Fruit fly (Drosophila melanogaster): Measurements from ENCODE around the gene CG15170.

Gene CG15170

DNA sequence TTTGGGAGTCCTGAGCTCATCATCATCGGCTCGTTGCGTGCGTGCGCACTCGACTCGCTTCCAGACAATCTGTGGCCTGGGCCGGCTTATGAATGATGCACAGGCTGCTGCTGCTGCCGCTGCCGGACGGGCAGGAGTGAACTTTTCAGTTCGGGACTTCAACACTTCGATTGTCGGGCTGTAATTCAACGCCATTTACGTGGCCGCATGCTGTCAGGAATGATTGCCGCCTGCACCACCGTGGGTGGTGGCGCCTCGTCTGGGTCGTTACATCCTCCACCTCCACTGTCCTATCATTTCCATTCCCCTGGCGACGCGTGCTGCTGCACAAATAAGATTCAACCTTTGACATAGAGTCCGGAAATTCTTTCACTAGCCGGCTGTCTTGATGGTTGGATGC lies 20.0 kb upstream of the CG15170 start:
- TF ChIP-seq CG10669 (GFP tag; optimal IDR thresholded peaks at IDR 0.05): no peak
- no peak for TF ChIP-seq ss (GFP tag; optimal IDR thresholded peaks at IDR 0.05)
- no peak for TF ChIP-seq Ets96B (tag; optimal IDR thresholded peaks at IDR 0.05)
- no peak for TF ChIP-seq CG4318 (GFP tag; optimal IDR thresholded peaks at IDR 0.05)
- TF ChIP-seq dac (GFP tag; optimal IDR thresholded peaks at IDR 0.05): no peak
- TF ChIP-seq Sox14 (GFP tag; optimal IDR thresholded peaks at IDR 0.05): no peak
- TF ChIP-seq CG15336 (GFP tag; IDR thresholded peaks at IDR 0.05): no peak
- no peak for TF ChIP-seq Sox15 (GFP tag; optimal IDR thresholded peaks at IDR 0.05)
- no peak for TF ChIP-seq CG3032 (tag; optimal IDR thresholded peaks at IDR 0.05)
- no peak for TF ChIP-seq CG31627 (GFP tag; optimal IDR thresholded peaks at IDR 0.05)

DNA sequence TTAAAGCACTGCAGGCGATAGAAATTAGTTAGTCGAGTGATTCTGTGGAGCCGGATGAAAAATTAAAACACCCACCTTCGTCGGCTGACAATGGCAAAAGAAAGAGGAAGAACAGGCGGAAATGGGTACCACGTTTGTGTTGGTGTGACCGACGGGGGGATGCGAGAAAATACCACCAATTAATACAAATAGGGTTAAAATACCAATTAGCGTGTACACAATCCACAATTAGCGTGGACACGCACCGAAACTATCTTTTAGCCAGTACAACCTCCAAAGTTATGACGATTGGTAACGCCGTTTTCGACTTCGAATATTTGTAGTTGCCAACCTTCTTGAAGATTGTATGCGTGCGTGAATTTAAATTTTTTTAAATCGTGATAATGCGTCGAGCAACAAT lies 19.1 kb upstream of the CG15170 start, which contains the start of gene RpL30:
RpL30 (minus strand) TSS at position 177 of the 400 bp plus-strand sequence.
- TF ChIP-seq spab (GFP tag; optimal IDR thresholded peaks at IDR 0.05) (peak; percentile 46), net (GFP tag; optimal IDR thresholded peaks at IDR 0.05) (peak; percentile 90), Sox15 (GFP tag; optimal IDR thresholded peaks at IDR 0.05) (peak; percentile 36), lz (GFP tag; optimal IDR thresholded peaks at IDR 0.05) (peak; percentile 82), CG9139 (GFP tag; optimal IDR thresholded peaks at IDR 0.05) (peak; percentile 84), pdm3 (GFP tag; optimal IDR thresholded peaks at IDR 0.05) (peak; percentile 70), svp (GFP tag) (peak; percentile 73), Lpt (GFP tag; optimal IDR thresholded peaks at IDR 0.05) (no peak), CG8319 (GFP tag; optimal IDR thresholded peaks at IDR 0.05) (peak; percentile 56), salr (GFP tag; optimal IDR thresholded peaks at IDR 0.05) (peak in 1 of 2 experiments; percentile 84), ss (GFP tag; optimal IDR thresholded peaks at IDR 0.05) (peak; percentile 88 to 89), OdsH (GFP tag; optimal IDR thresholded peaks at IDR 0.05) (peak; percentile 62), fd85E (GFP tag; optimal IDR thresholded peaks at IDR 0.05) (peak; percentile 90), CG1621 (tag; optimal IDR thresholded peaks at IDR 0.05) (peak; percentile 78), Ets96B (tag; optimal IDR thresholded peaks at IDR 0.05) (peak; percentile 60), achi (GFP tag; optimal IDR thresholded peaks at IDR 0.05) (peak; percentile 80), CG3919 (GFP tag; optimal IDR thresholded peaks at IDR 0.05) (peak; percentile 91), CG6792 (GFP tag; optimal IDR thresholded peaks at IDR 0.05) (peak; percentile 69), Sox102F (GFP tag; optimal IDR thresholded peaks at IDR 0.05) (peak; percentile 86), CG11762 (GFP tag; optimal IDR thresholded peaks at IDR 0.05; ENCODE audit: insufficient read depth) (peak; percentile 52), Eip78C (GFP tag) (peak; percentile 93), Gug (GFP tag; IDR thresholded peaks at IDR 0.05) (no peak), Sox14 (GFP tag; optimal IDR thresholded peaks at IDR 0.05) (peak; percentile 81), Met (GFP tag; optimal IDR thresholded peaks at IDR 0.05) (peak; percentile 85), fd59A (GFP tag; optimal IDR thresholded peaks at IDR 0.05) (peak; percentile 43), eg (GFP tag; IDR thresholded peaks at IDR 0.05) (peak; percentile 85), vri (GFP tag; optimal IDR thresholded peaks at IDR 0.05) (peak; percentile 83), CG11294 (GFP tag; IDR thresholded peaks at IDR 0.05) (peak; percentile 56), CG3032 (tag; optimal IDR thresholded peaks at IDR 0.05) (peak; percentile 63), CG6808 (GFP tag; optimal IDR thresholded peaks at IDR 0.05) (peak; percentile 96), CG10669 (GFP tag; optimal IDR thresholded peaks at IDR 0.05) (peak; percentile 48), CG16779 (tag; optimal IDR thresholded peaks at IDR 0.05) (peak; percentile 85), Blimp-1 (GFP tag; optimal IDR thresholded peaks at IDR 0.05) (peak; percentile 54), topi (GFP tag; optimal IDR thresholded peaks at IDR 0.05) (peak; percentile 84), CG34406 (GFP tag; optimal IDR thresholded peaks at IDR 0.05) (peak; percentile 81), CG32006 (GFP tag; optimal IDR thresholded peaks at IDR 0.05) (peak; percentile 37), Ets21C (GFP tag; optimal IDR thresholded peaks at IDR 0.05) (peak; percentile 31), Eip93F (GFP tag; optimal IDR thresholded peaks at IDR 0.05) (no peak), fkh (GFP tag; optimal IDR thresholded peaks at IDR 0.05) (peak; percentile 79), Hr39 (GFP tag; optimal IDR thresholded peaks at IDR 0.05) (peak; percentile 65), Smox (GFP tag; optimal IDR thresholded peaks at IDR 0.05) (peak; percentile 62), esn (GFP tag; optimal IDR thresholded peaks at IDR 0.05) (peak; percentile 87), CG15336 (GFP tag; IDR thresholded peaks at IDR 0.05) (peak; percentile 70), Eip75B (GFP tag; optimal IDR thresholded peaks at IDR 0.05) (peak; percentile 83), cyc (GFP tag; optimal IDR thresholded peaks at IDR 0.05) (peak; percentile 77), Hr4 (GFP tag; optimal IDR thresholded peaks at IDR 0.05) (peak; percentile 26), CG4318 (GFP tag; optimal IDR thresholded peaks at IDR 0.05) (no peak)

All from whole organism, prepupa.